Worm (Caenorhabditis elegans) whole organism, mixed stage, embryonic: ENCODE data around the gene K01G5.10.

ENCODE experiments used
- blmp-1 ChIP-seq: fragments of 150-350 bp; optimal IDR thresholded peaks from 2 replicates; lab custom pipeline; 2014; ENCODE audit warnings: missing biosample characterization, missing genetic modification characterization
- nhr-12 ChIP-seq: fragments of 150-350 bp; optimal IDR thresholded peaks from 2 replicates; lab custom pipeline; 2014; ENCODE audit warnings: missing biosample characterization, missing genetic modification characterization
- nhr-237 ChIP-seq: fragments of 150-350 bp; optimal IDR thresholded peaks from 2 replicates; lab custom pipeline; 2014; ENCODE audit warnings: missing biosample characterization, missing genetic modification characterization
- nhr-76 ChIP-seq: sonication (generic microtip); optimal IDR thresholded peaks from 2 replicates; lab custom pipeline; 2017; ENCODE audit warnings: missing biosample characterization, missing genetic modification characterization
- pha-4 ChIP-seq: fragments of 150-350 bp; optimal IDR thresholded peaks from 2 replicates; lab custom pipeline; 2018; ENCODE audit warnings: missing biosample characterization, missing genetic modification reagents, missing genetic modification characterization
- snpc-4 ChIP-seq: fragments of 150-350 bp; optimal IDR thresholded peaks from 2 replicates; lab custom pipeline; 2014; ENCODE audit warnings: missing biosample characterization, missing genetic modification characterization

DNA sequence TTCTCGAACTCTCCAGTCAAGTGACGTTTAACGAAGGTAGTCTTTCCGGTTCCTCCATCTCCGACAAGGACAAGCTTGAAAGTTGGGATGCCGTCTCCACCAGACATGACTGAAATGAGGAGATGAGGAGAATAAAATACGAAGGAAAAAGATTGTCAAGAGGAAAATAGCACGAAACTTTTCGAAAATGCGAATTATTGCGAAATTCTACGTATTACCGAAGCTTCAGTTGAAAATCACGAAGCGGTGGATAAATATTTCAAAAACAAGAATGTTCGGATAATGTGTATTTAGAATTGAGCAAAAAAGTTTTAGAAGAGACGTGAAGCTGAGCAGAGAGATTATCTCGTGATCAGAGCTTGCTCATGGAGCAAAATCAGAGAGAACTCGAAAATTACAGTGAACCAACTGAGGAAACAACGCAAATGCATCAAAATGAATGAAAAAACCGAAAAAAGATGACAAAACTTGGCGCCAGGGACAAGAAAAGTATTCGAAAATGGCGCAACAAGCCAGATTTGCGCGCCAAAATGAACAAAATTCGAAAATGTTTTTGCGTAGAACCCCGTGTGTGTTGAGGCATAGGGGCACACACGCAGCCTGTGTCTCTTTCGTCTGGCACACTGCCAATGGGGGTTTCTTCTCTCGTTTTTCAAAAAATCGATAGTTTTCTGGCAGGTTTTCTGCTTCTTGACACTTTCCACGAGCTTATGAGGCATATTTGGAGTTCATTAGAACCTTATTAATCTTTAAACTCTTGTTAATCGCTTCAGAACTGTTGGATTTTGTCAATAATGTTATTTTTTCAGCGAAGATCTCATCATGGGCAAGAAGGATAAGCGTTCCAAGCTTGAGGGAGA is 10.5 kb downstream of the K01G5.10 start, which contains the start of the genes ran-1 and dkc-1:
- TF ChIP-seq nhr-237 (tag; lab: Kevin White, UChicago) (peak; percentile 45), blmp-1 (no peak), pha-4 (peak; percentile 64), nhr-76 (tag; lab: Kevin White, UChicago) (no peak), snpc-4 (tag; lab: Kevin White, UChicago) (no peak), nhr-12 (tag; lab: Kevin White, UChicago) (no peak)
